4 fruit fly cellular contexts compared by ENCODE assay signal in the genomic region with DNA sequence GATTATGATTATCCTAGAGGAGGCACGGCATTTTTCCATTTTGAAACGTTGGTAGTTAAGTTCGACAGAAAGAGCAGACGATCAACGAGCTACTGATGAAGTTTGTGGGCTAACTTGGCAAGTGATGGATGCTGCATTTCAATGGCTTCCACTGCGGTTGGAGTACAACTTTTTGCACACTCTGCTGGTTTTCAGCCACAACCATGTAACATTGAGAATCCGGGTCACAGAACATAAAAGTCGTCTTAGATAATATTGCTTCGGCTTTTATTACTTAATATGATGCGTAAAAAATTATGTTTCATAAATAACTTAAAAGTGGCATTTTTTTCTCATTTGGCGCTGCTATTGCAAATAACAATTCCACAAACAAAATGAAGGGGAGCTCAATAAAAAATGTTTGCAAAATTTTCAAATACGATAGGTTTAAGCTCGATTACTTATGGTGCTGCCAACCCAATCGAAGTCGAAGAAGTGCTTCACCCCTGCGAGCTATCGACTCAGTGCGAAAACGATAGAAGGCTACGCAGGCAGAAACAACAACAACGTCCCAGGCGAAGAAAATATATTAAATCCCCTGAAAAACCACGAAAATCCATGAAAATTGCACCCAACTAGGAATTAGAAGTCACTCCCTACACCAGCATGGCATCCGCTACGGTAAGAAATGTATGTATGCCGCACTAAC.
A peak's percentile ranks its signal among the peaks of the same experiment; 100 is the strongest.
TF ChIP-seq lines count a peak whose summit lies in the region.

Gene CG5653 (minus strand): TSS at position 51 of the 688 bp plus-strand sequence.
Gene CG5021 (plus strand): TSS at position 506 of the 688 bp plus-strand sequence.

- no peak for TF ChIP-seq CTCF in whole organism, embryonic (GFP tag; optimal IDR thresholded peaks at IDR 0.05; lab: Kevin White, UChicago)

TF ChIP-seq in whole organism, adult, 20 proteins besides CTCF, POLR2A, EP300 and RAD21:
- no peak for TF ChIP-seq toe (GFP tag; optimal IDR thresholded peaks at IDR 0.05; lab: Kevin White, UChicago)
- peak; percentile 30 for TF ChIP-seq bab1 (GFP tag; optimal IDR thresholded peaks at IDR 0.05; lab: Kevin White, UChicago)
TF ChIP-seq in whole organism, adult: peak in this region for 1.

TF ChIP-seq in whole organism, embryonic, 481 proteins besides CTCF, POLR2A, EP300 and RAD21 (continues in another document):
- TF ChIP-seq CG17186 (GFP tag; optimal IDR thresholded peaks at IDR 0.05; lab: Kevin White, UChicago) (no peak), tna (GFP tag; IDR thresholded peaks at IDR 0.05; lab: Robert Waterston, UW; ENCODE audit: partially characterized antibody) (peak; percentile 65), CG12942 (GFP tag; optimal IDR thresholded peaks at IDR 0.05; lab: Kevin White, UChicago) (no peak), CG4617 (GFP tag; optimal IDR thresholded peaks at IDR 0.05; lab: Kevin White, UChicago; ENCODE audit: borderline replicate concordance) (peak; percentile 19), amos (GFP tag; IDR thresholded peaks at IDR 0.05; lab: Robert Waterston, UW; ENCODE audit: partially characterized antibody) (peak; percentile 57; the same call in 1 of the 2 replicates), crp (GFP tag; optimal IDR thresholded peaks at IDR 0.05; lab: Kevin White, UChicago) (peak in 1 of 2 experiments; percentile 68), ftz-f1 (GFP tag; optimal IDR thresholded peaks at IDR 0.05; lab: Kevin White, UChicago) (peak; percentile 82), Dp (GFP tag; optimal IDR thresholded peaks at IDR 0.05; lab: Kevin White, UChicago) (peak; percentile 95), Sry-δ (GFP tag; optimal IDR thresholded peaks at IDR 0.05; lab: Kevin White, UChicago) (peak; percentile 88), gfzf (GFP tag; optimal IDR thresholded peaks at IDR 0.05; lab: Kevin White, UChicago) (peak; percentile 27), knrl (GFP tag; IDR thresholded peaks at IDR 0.05; lab: Robert Waterston, UW; ENCODE audit: partially characterized antibody) (peak; percentile 59), hb (GFP tag; IDR thresholded peaks at IDR 0.05; lab: Robert Waterston, UW; ENCODE audit: partially characterized antibody) (peak; percentile 70; the same call in 2 of the 3 replicates), CG34224 (GFP tag; IDR thresholded peaks at IDR 0.05; lab: Robert Waterston, UW; ENCODE audit: partially characterized antibody) (peak; percentile 66), Dref (GFP tag; IDR thresholded peaks at IDR 0.05; lab: Robert Waterston, UW) (peak; percentile 96), Bgb (GFP tag; IDR thresholded peaks at IDR 0.05; lab: Robert Waterston, UW; ENCODE audit: partially characterized antibody) (peak; percentile 75; the same call in 1 of the 2 replicates), Aef1 (GFP tag; IDR thresholded peaks at IDR 0.05; lab: Robert Waterston, UW) (peak; percentile 31; the same call in 1 of the 3 replicates), HmgZ (tag; optimal IDR thresholded peaks at IDR 0.05; lab: Kevin White, UChicago) (peak; percentile 47), BtbVII (GFP tag; optimal IDR thresholded peaks at IDR 0.05; lab: Kevin White, UChicago) (no peak), zen2 (GFP tag; IDR thresholded peaks at IDR 0.05; lab: Robert Waterston, UW; ENCODE audit: partially characterized antibody) (peak; percentile 51; the same call in 1 of the 3 replicates), Doc3 (GFP tag; IDR thresholded peaks at IDR 0.05; lab: Robert Waterston, UW; ENCODE audit: partially characterized antibody) (peak; percentile 21; the same call in 1 of the 3 replicates), CG16813 (GFP tag; IDR thresholded peaks at IDR 0.05; lab: Robert Waterston, UW; ENCODE audit: partially characterized antibody) (peak; percentile 49; the same call in 1 of the 3 replicates)

TF ChIP-seq in whole organism, pupa, 21 proteins besides CTCF, POLR2A, EP300 and RAD21:
- TF ChIP-seq gl (tag; optimal IDR thresholded peaks at IDR 0.05; lab: Kevin White, UChicago) (peak; percentile 3), CG8159 (tag; optimal IDR thresholded peaks at IDR 0.05; lab: Kevin White, UChicago) (no peak), Ets98B (GFP tag; IDR thresholded peaks at IDR 0.05; lab: Robert Waterston, UW) (no peak), CG17806 (tag; optimal IDR thresholded peaks at IDR 0.05; lab: Kevin White, UChicago) (no peak), CG8301 (tag; optimal IDR thresholded peaks at IDR 0.05; lab: Kevin White, UChicago) (no peak), CG4496 (GFP tag; IDR thresholded peaks at IDR 0.05; lab: Robert Waterston, UW) (no peak), fd96Ca (GFP tag; IDR thresholded peaks at IDR 0.05; lab: Robert Waterston, UW) (no peak)

TF ChIP-seq in whole organism, wandering third instar larva, 38 proteins besides CTCF, POLR2A, EP300 and RAD21:
- TF ChIP-seq Hr78 (GFP tag; optimal IDR thresholded peaks at IDR 0.05; lab: Kevin White, UChicago) (no peak), Dif (GFP tag; optimal IDR thresholded peaks at IDR 0.05; lab: Kevin White, UChicago; ENCODE audit: partially characterized antibody) (no peak), CG9705 (GFP tag; optimal IDR thresholded peaks at IDR 0.05; lab: Kevin White, UChicago) (no peak), Rel (GFP tag; optimal IDR thresholded peaks at IDR 0.05; lab: Kevin White, UChicago) (no peak), Rel (tag; optimal IDR thresholded peaks at IDR 0.05; lab: Kevin White, UChicago) (peak; percentile 79)
